Fruit fly (Drosophila melanogaster): ENCODE data around the gene Dpck.

dm6 chr3R:7102853-7103833 lies 21.2 kb downstream of the Dpck start:
- TF ChIP-seq pan (optimal IDR thresholded peaks at IDR 0.05) (no peak), psq (optimal IDR thresholded peaks at IDR 0.05) (no peak), usp (GFP tag; optimal IDR thresholded peaks at IDR 0.05) (no peak), CG8478 (optimal IDR thresholded peaks at IDR 0.05) (no peak)

All from whole organism.